Worm (Caenorhabditis elegans) whole organism, young adult: ENCODE measurements around the gene sdz-10.
A peak's percentile ranks its signal among the peaks of the same experiment; 100 is the strongest.

Source experiments
- C17E4.6 ChIP-seq: fragments of 200-800 bp; sonication (Bioruptor generic); IDR thresholded peaks from 2 replicates; pipeline ENCODE4 v1.3.6; 2022; ENCODE audit warnings: missing genetic modification reagents, missing genetic modification characterization, missing compliant biosample characterization
- F37B4.10 ChIP-seq: fragments of 200-800 bp; sonication (Bioruptor generic); IDR thresholded peaks from 2 replicates; pipeline ENCODE4 v1.3.6; 2022; ENCODE audit warnings: missing genetic modification characterization, missing compliant biosample characterization
- F57C9.4 ChIP-seq: sonication (generic microtip); optimal IDR thresholded peaks from 2 replicates; lab custom pipeline; 2017; ENCODE audit warnings: mild to moderate bottlenecking, missing genetic modification characterization, missing compliant biosample characterization
- Y67H2A.10 ChIP-seq: fragments of 200-800 bp; sonication (Bioruptor generic); conservative IDR thresholded peaks from 2 replicates; pipeline ENCODE4 v1.3.6; 2022; ENCODE audit warnings: missing genetic modification reagents, missing genetic modification characterization, missing compliant biosample characterization
- attf-5 ChIP-seq: fragments of 200-800 bp; sonication (Bioruptor generic); optimal IDR thresholded peaks from 2 replicates; lab custom pipeline; 2018; ENCODE audit warnings: mild to moderate bottlenecking, missing genetic modification characterization, missing compliant biosample characterization
- ceh-40 ChIP-seq: fragments of 200-800 bp; sonication (Bioruptor generic); IDR thresholded peaks from 2 replicates; pipeline ENCODE4 v1.3.6; 2022; ENCODE audit warnings: missing genetic modification characterization, missing compliant biosample characterization
- ceh-58 ChIP-seq: fragments of 200-800 bp; sonication (Bioruptor generic); IDR thresholded peaks from 2 replicates; pipeline ENCODE4 v1.3.6; 2022; ENCODE audit warnings: missing genetic modification characterization, missing compliant biosample characterization
- dpl-1 ChIP-seq: fragments of 150-350 bp; optimal IDR thresholded peaks from 2 replicates; lab custom pipeline; 2014; ENCODE audit warnings: missing biosample characterization, missing genetic modification reagents, missing genetic modification characterization
- efl-1 ChIP-seq: fragments of 150-350 bp; optimal IDR thresholded peaks from 2 replicates; lab custom pipeline; 2014; ENCODE audit warnings: missing biosample characterization, missing genetic modification reagents, missing genetic modification characterization
- egl-44 ChIP-seq: fragments of 200-800 bp; sonication (Bioruptor generic); IDR thresholded peaks from 2 replicates; pipeline ENCODE4 v1.3.6; 2022; ENCODE audit warnings: missing genetic modification reagents, missing genetic modification characterization, missing compliant biosample characterization
- ets-4 ChIP-seq: fragments of 200-800 bp; sonication (Bioruptor generic); optimal IDR thresholded peaks from 2 replicates; lab custom pipeline; 2018; ENCODE audit warnings: mild to moderate bottlenecking, missing genetic modification characterization, missing compliant biosample characterization
- hlh-12 ChIP-seq: sonication (generic microtip); optimal IDR thresholded peaks from 2 replicates; lab custom pipeline; 2016; ENCODE audit warnings: missing genetic modification characterization, missing compliant biosample characterization
- let-526 ChIP-seq: fragments of 200-800 bp; sonication (Bioruptor generic); IDR thresholded peaks from 2 replicates; pipeline ENCODE4 v1.3.6; 2022; ENCODE audit warnings: missing genetic modification reagents, missing genetic modification characterization, missing compliant biosample characterization
- let-607 ChIP-seq, 2 experiments: fragments of 200-800 bp in 1 of 2; sonication (Bioruptor generic) in 1 of 2; sonication (generic microtip) in 1 of 2; optimal IDR thresholded peaks; 2 replicates each; lab custom pipeline; 2016 to 2018; ENCODE audit warnings: mild to moderate bottlenecking in 2 of 2, missing compliant biosample characterization in 2 of 2, missing genetic modification characterization in 2 of 2, moderate library complexity in 2 of 2, missing genotype in 1 of 2
- lin-40 ChIP-seq: sonication (generic microtip); optimal IDR thresholded peaks from 2 replicates; lab custom pipeline; 2016; ENCODE audit warnings: missing genetic modification characterization, mild to moderate bottlenecking, missing compliant biosample characterization, missing genotype, missing genetic modification reagents
- lin-54 ChIP-seq: fragments of 200-800 bp; sonication (Bioruptor generic); optimal IDR thresholded peaks from 2 replicates; lab custom pipeline; 2018; ENCODE audit warnings: mild to moderate bottlenecking, missing genetic modification characterization, missing compliant biosample characterization
- lir-1 ChIP-seq: fragments of 200-800 bp; sonication (Bioruptor generic); conservative IDR thresholded peaks from 2 replicates; pipeline ENCODE4 v1.3.6; 2022; ENCODE audit warnings: missing genetic modification reagents, missing genetic modification characterization, missing compliant biosample characterization
- madf-3 ChIP-seq: fragments of 200-800 bp; sonication (Bioruptor generic); IDR thresholded peaks from 2 replicates; pipeline ENCODE4 v1.3.6; 2022; ENCODE audit warnings: missing genetic modification reagents, missing genetic modification characterization, missing compliant biosample characterization
- mxl-1 ChIP-seq: sonication (generic microtip); optimal IDR thresholded peaks from 2 replicates; lab custom pipeline; 2016; ENCODE audit warnings: missing genetic modification characterization, missing compliant biosample characterization
- rpc-1 ChIP-seq, 2 experiments: fragments of 150-350 bp in 1 of 2; sonication (generic microtip) in 1 of 2; optimal IDR thresholded peaks; 2 replicates each; lab custom pipeline; 2014 to 2018; ENCODE audit warnings: missing biosample characterization in 1 of 2, missing genetic modification characterization in 1 of 2, missing genetic modification reagents in 1 of 2, missing genotype in 1 of 2
- somi-1 ChIP-seq: fragments of 200-800 bp; sonication (Bioruptor generic); optimal IDR thresholded peaks from 2 replicates; lab custom pipeline; 2018; ENCODE audit warnings: mild to moderate bottlenecking, missing genetic modification characterization, missing compliant biosample characterization
- tbp1 ChIP-seq: fragments of 200-800 bp; sonication (Bioruptor generic); optimal IDR thresholded peaks from 2 replicates; lab custom pipeline; 2018; ENCODE audit warnings: mild to moderate bottlenecking, missing genetic modification characterization, missing compliant biosample characterization
- zfh-2 ChIP-seq: fragments of 200-800 bp; sonication (Bioruptor generic); conservative IDR thresholded peaks from 2 replicates; pipeline ENCODE4 v1.3.6; 2022; ENCODE audit warnings: missing genetic modification reagents, missing genetic modification characterization, missing compliant biosample characterization
- ztf-26 ChIP-seq: sonication (generic microtip); optimal IDR thresholded peaks from 2 replicates; lab custom pipeline; 2017; ENCODE audit warnings: missing genetic modification characterization, missing compliant biosample characterization

Gene sdz-10

DNA sequence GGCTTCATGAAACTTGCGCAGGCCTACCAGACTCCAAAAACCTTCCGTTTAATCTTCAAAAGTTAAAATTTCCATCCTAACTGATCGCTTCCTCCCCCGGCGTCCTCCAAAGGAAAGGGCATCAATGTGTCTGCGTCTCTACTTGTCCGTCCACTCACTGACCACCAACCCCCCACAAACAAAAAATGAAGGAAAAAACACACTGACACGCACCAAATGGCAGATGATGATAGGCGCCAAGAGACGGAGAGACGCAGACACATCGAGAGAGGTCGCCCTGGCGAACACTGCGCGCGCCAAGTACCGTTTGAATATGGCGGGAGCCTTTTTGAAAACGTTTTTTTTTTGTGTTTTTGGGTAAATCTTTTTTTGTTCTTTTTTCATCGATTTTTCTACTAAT lies 37.3 kb downstream of the sdz-10 start (continued):
- TF ChIP-seq madf-3 (GFP tag; lab: Robert Waterston, UW): 0 out of 2 replicates have a peak, but pooled peaks have one; percentile 23

DNA sequence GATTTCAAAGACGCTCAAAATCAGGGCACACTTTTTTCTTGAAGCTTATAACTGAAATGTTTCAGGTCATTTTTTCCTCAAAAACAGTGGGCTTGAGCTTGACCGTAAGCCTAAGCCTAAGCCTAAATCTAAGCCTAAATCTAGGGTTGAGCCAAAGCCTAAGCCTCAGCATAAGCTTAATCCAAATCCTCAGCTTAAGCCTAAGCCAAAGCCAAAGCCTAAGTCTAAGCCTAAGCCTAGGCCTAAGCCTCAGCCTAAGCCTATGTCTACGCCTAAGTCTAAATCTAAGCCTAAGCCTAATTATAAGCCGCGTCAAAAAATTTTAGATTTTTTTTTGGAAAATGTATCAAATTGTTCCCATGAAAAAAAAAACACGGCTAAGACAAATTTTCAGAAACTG lies 37.8 kb downstream of the sdz-10 start:
- TF ChIP-seq lin-54 (GFP tag; lab: Kevin White, UChicago) (no peak), hlh-12 (tag; lab: Kevin White, UChicago) (no peak)

ce11 chrII:2730647-2731046 lies 41.4 kb downstream of the sdz-10 start:
- no peak for TF ChIP-seq mxl-1 (tag; lab: Kevin White, UChicago)
- TF ChIP-seq ceh-40: no peak
- no peak for TF ChIP-seq Y67H2A.10 (GFP tag; lab: Robert Waterston, UW)
- TF ChIP-seq lir-1 (GFP tag; lab: Robert Waterston, UW): no peak
- TF ChIP-seq, all 124 proteins: peak for 0

ce11 chrII:2726774-2727173 lies 45.3 kb downstream of the sdz-10 start:
- TF ChIP-seq lin-40 (no peak), ceh-58 (GFP tag; lab: Robert Waterston, UW) (no peak), let-526 (GFP tag; lab: Robert Waterston, UW) (no peak), attf-5 (GFP tag; lab: Kevin White, UChicago) (no peak), dpl-1 (GFP tag; lab: Kevin White, UChicago) (no peak), F57C9.4 (no peak)

ce11 chrII:2725561-2725960 lies 46.5 kb downstream of the sdz-10 start, which contains the start of the genes T05A8.11 and nep-2:
Gene T05A8.11 (minus strand): TSS chrII:2725661.
Gene nep-2 (minus strand): TSS chrII:2725752.
- TF ChIP-seq somi-1 (GFP tag; lab: Kevin White, UChicago): no peak
- TF ChIP-seq efl-1: no peak
- no peak for TF ChIP-seq egl-44 (GFP tag; lab: Robert Waterston, UW)
- TF ChIP-seq C17E4.6 (GFP tag; lab: Robert Waterston, UW): no peak
- TF ChIP-seq ztf-26 (tag; lab: Kevin White, UChicago): no peak
- no peak for TF ChIP-seq ceh-58 (GFP tag; lab: Robert Waterston, UW)
- no peak for TF ChIP-seq ets-4 (GFP tag; lab: Kevin White, UChicago)
- no peak for TF ChIP-seq let-607 (tag; optimal IDR thresholded peaks at IDR 0.05; lab: Kevin White, UChicago)
- TF ChIP-seq attf-5 (GFP tag; lab: Kevin White, UChicago): no peak

- TF ChIP-seq zfh-2 (GFP tag; lab: Robert Waterston, UW) (peak; percentile 52), tbp1 (GFP tag; lab: Kevin White, UChicago) (peak; percentile 63), rpc-1 (optimal IDR thresholded peaks at IDR 0.05; lab: Kevin White, UChicago) (no peak), rpc-1 (tag; optimal IDR thresholded peaks at IDR 0.05; lab: Kevin White, UChicago) (peak; percentile 32), F37B4.10 (GFP tag; lab: Robert Waterston, UW) (no peak)
Measured at ce11 chrII:2721992-2722391, 50.1 kb downstream of the sdz-10 start.
